Fruit fly (Drosophila melanogaster) S2 (cell line): ENCODE measurements around the gene CG42467.

Source experiments
- CG8478 ChIP-seq: fragments of >200 bp; optimal IDR thresholded peaks from 2 replicates; lab custom pipeline; 2018
- CTCF ChIP-seq, 2 experiments: fragments of >200 bp; optimal IDR thresholded peaks; 2 replicates each; lab custom pipeline; 2018

CG42467 gene

DNA sequence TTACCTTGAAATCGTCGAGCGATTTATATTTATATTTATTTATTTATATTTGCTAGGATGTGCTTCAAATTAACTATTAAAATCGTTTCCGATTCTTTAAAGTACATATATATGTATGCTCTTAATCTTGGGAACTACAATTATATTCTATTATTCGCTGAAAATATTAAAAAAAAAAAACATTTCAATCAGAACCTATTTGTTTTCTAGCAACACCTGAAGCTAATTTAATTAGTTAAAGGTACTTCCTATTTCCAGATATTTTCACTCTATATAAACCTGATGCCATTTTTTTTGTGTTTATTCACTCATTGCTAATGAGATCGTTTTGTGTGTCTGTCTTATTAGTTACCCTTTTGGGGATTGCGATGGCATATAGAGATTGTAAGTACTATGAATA is at the start of gene CG42467:
Gene CG42467 (plus strand): TSS at position 301 of the 400 bp plus-strand sequence.
- TF ChIP-seq CG8478 (lab: Kevin White, UChicago) (no peak), CTCF (optimal IDR thresholded peaks at IDR 0.05; lab: Kevin White, UChicago) (no peak)

DNA sequence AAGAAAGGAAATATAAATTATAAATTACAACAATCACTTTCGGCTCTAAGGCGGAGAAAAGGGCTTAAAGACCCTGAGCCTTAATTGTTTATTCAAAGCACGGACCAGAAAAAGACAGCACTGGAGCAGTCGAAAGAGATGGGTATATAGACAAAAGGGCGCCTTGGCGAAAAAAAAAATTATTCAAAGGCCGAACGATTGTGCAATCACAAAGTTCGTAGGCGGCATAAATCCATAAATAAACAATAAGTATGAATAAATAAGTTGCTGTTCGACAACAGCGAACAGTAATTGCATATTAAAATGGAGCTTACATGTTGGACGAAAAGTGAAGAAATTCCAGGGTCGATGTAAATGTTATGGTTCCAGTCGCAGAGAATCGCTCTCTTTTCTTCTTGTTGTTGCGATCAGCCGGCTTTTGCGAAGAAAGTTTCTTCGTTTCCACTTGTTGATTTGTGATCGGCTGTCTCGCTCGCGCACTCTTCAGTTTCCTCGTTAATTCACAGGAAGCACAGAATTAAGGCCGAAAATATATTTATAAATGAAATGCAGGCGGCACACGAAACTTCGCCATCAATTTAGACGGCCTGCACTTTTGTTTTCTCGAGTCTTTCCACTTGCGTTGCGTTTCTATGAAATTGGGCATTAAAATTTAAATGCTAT is 46.0 kb upstream of the CG42467 start:
- TF ChIP-seq CTCF (optimal IDR thresholded peaks at IDR 0.05; lab: Kevin White, UChicago) = no peak
- no peak for TF ChIP-seq CG8478 (lab: Kevin White, UChicago)

DNA sequence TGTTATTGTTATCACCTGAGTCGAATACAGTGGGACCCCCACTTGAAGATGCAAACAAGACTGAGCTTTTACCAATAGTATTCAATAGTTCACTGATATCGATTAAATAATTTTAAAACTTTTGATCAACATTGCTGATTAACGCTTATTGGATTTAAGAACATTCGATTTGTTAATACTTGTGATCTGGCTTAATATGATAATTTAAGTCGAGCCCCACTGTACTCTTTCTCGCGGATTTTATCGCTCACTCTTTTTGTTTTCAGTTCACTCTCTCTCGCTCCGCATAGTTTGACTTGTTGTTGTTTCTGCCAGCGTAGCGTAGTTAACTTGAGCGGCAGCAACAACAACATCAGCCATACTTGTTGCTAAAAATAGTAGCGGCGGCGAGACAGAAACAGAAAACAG is 45.4 kb upstream of the CG42467 start:
- TF ChIP-seq CG8478 (lab: Kevin White, UChicago) (no peak), CTCF (optimal IDR thresholded peaks at IDR 0.05; lab: Kevin White, UChicago) (no peak)

DNA sequence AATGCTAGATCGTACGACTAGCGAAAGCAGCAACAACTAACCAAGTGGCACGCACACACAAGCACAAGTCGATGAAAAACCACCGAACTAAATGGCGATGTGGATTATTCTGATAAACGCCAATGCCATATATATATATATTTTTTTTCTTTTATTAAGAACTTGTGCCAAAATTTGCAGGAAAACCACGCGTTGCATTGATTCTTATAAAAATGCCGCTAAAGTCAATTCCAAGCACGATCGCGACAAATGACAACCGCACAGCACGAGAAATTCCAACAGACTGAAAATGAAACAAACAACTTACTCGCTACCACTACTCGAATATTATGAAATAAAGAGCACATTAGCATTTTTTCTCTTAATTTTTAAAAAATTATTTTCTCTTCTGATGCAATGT is 44.4 kb upstream of the CG42467 start, which contains the start of gene for:
Gene for (minus strand): TSS at position 287 of the 400 bp plus-strand sequence.
- no peak for TF ChIP-seq CTCF (optimal IDR thresholded peaks at IDR 0.05; lab: Kevin White, UChicago)
- no peak for TF ChIP-seq CG8478 (lab: Kevin White, UChicago)

DNA sequence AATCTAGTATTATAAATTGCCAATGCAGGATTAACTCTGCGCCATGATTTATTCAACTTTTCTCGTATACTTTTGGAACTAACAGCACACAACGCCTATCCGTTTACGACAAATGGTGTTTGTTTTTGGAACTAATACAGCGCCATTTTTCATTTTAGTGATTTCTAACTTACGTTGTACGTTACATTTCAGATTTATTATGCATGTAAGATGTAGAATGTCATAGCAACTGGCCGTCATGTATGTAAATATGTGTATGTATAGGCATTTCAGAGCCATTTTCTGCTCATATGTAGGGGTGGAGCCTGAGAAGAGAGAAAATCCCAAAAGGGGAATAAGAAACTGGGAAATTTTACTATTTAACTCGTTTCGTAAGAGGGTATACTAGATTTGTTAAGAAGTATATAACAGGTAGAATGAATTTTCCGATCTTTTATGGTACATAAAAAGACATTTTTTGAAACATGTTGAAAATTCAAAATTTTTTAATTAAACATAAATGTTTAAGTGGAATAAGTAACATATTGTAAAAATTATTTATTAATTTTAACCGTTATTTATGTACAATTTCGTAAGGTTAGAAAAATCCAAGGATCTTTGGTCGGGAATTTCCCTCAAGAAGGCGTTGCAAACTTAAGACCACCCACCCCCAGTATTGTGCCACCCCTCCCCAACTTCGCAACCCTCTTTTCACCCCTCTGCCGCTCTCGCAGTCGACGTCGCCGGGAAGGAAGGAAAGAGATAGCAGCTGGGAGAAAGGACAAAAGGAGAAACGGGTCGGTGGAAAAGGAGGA is 43.5 kb upstream of the CG42467 start:
- TF ChIP-seq CTCF (optimal IDR thresholded peaks at IDR 0.05; lab: Kevin White, UChicago) = peak; percentile 98 to 99
- TF ChIP-seq CG8478 (lab: Kevin White, UChicago) = no peak

DNA sequence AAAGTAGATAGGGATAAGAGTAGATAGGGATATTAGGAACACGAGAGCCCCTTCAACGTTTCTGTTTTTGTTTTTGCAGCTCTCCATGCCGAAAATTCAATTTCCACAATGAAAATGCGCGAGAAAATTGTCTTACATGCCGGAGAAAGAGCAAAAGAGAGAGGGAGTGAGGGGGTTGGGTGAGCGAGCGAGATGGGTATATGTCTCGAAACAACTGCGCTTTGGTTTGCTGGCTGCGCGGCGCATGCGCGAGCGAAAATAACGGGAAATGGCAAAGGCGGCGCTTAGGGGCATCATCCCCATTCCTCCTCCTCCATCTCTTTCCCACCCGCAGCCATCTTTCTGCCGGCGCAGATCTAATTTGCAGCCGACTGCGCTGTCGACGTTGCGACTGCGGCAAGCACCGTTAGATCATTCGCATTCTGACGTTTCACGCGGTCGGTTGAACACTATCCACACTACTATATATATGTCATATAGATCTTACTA is 38.7 kb upstream of the CG42467 start, which contains the start of gene Drgx:
Gene Drgx (plus strand): TSS at position 439 of the 489 bp plus-strand sequence.
- TF ChIP-seq CG8478 (lab: Kevin White, UChicago) (no peak), CTCF (optimal IDR thresholded peaks at IDR 0.05; lab: Kevin White, UChicago) (peak in 1 of 2 experiments; percentile 18)

DNA sequence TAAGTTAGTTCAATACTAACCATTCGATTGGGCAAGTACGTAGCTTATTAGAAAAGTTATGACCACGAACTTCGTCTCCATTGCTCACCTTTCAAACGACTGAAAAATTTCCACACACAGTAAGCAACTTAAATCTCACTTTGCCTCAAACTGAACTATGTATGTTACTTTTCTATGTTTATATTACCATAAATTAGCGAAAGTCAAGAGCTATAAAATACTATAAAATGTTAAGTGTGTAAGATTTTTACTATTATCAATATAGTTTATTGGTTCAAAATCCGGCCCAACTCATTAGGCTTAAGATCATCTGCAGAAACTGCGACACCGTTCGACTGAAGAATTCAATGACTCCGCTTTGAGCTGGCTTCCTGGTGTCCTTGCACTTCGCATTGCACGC is 32.6 kb upstream of the CG42467 start, which contains the start of gene Sfp24Ba:
Gene Sfp24Ba (minus strand): TSS at position 101 of the 400 bp plus-strand sequence.
- no peak for TF ChIP-seq CG8478 (lab: Kevin White, UChicago)
- TF ChIP-seq CTCF (optimal IDR thresholded peaks at IDR 0.05; lab: Kevin White, UChicago) = no peak

DNA sequence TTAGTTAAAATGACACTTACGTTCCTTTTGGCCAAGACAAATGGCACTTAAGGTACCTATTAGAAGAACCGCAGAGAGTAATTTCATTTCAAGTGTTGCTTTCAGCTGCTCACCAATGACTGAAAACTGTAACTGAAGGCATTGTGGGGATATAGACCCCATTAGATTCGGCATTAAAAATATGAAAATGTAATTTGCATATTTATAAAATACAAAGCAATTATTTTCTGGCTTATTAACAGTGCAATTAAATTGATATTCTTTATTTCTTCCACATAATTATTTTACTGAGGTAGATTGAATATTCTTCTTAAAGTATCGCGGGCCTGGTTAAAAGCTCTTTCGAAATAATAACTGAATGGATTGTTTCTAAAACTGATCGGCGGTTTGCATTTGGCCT is 32.1 kb upstream of the CG42467 start, which contains the start of gene Sfp24Bd:
Gene Sfp24Bd (minus strand): TSS at position 101 of the 400 bp plus-strand sequence.
- TF ChIP-seq CTCF (optimal IDR thresholded peaks at IDR 0.05; lab: Kevin White, UChicago) = no peak
- no peak for TF ChIP-seq CG8478 (lab: Kevin White, UChicago)

DNA sequence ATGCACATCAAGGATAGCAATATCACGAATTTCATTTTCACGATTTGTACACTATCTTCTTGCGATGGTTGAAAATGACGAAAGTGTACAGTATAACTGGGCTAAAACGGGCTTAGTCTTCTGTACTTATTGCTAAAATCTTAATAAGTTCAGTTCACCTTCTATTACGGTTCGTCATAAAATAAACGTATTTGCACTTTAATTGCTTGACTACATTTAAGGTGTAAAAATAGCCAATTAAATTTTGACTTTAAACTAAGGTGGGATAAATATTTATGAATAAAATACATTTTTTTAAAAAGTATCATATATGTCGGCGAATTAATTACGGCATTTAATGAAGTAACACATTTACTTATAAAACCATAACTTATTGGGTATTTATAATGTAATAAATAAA is 31.4 kb upstream of the CG42467 start, which contains the start of gene Sfp24Bb:
Gene Sfp24Bb (minus strand): TSS at position 101 of the 400 bp plus-strand sequence.
- TF ChIP-seq CTCF (optimal IDR thresholded peaks at IDR 0.05; lab: Kevin White, UChicago) = no peak
- TF ChIP-seq CG8478 (lab: Kevin White, UChicago) = no peak

DNA sequence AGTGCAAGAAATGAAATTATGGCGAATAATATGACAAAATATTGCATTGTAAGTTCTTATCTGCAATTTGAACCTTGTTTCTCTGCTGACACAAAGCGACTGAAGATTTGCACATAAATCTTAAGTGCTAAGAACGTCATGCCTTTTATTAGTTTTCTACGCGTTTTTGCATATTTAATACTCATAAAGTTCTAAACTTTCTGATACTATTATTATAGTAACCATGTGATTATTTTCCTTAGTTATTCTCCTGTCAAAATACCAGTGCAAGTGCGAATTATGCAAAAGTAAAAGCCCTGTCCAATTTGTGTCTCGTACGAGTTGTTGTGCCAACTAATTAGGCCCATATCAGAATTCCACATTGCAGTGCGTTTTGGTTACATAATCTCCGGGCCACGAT is 30.6 kb upstream of the CG42467 start, which contains the start of gene Sfp24Bc:
Gene Sfp24Bc (minus strand): TSS at position 101 of the 400 bp plus-strand sequence.
- no peak for TF ChIP-seq CTCF (optimal IDR thresholded peaks at IDR 0.05; lab: Kevin White, UChicago)
- no peak for TF ChIP-seq CG8478 (lab: Kevin White, UChicago)

DNA sequence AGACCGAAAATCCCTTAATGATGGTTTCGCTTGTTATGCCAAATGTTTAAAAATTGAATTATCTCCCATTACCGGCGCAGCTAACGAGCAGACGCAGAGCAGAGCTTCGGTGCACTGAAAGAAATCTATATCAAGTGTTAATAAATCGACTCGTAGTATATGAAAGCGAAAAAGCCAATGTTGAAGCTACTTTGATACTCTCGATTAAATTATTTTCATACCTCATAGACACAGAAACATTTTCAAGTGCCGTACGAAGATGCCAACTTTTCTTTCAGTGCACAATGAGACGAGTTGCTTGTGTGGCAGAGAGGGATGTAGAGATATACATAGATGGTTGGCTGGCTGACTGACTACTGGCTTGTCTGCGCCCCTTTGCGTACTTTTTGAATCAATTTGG is 25.3 kb upstream of the CG42467 start:
- TF ChIP-seq CG8478 (lab: Kevin White, UChicago) (no peak), CTCF (optimal IDR thresholded peaks at IDR 0.05; lab: Kevin White, UChicago) (no peak)

DNA sequence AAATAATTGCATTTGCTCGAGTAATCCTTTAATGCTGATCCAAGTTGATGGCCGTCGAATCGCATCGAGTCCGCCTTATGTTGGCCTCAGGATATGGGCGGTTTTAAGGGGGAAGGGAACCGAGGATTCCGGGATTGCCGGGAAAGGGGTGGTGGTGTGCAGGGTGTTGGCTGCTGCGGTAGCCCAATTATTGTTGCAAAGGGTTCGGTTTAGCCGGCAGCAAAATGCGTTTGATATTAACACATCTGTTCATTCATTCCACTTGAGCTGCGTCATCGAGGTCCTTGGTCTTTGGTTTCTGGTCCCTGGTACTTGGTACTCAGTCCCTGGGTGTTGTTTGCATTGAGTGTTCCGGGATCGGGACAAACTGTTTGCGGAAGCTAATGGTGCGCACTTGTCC is 19.8 kb upstream of the CG42467 start:
- TF ChIP-seq CTCF (optimal IDR thresholded peaks at IDR 0.05; lab: Kevin White, UChicago) = no peak
- TF ChIP-seq CG8478 (lab: Kevin White, UChicago) = no peak

DNA sequence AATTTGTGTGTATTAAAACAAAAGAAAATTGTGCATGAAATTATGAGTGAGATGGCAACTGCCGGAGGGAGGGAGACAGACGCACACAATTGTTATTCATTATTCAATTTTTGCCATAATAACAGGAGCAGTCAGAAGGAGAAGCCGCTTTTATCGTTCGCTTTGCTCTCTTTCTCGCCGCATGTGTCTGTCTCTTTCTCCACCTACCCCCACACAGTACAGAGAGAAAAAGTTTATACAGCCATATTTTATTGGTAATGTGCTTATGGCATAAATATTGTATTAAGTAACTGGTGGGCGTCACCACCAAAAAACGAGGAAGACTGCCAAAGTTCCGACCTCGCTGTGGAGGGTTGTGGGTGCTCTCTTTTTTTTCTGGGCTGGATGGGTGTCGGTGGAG is 18.6 kb upstream of the CG42467 start:
- TF ChIP-seq CG8478 (lab: Kevin White, UChicago) (no peak), CTCF (optimal IDR thresholded peaks at IDR 0.05; lab: Kevin White, UChicago) (no peak)

DNA sequence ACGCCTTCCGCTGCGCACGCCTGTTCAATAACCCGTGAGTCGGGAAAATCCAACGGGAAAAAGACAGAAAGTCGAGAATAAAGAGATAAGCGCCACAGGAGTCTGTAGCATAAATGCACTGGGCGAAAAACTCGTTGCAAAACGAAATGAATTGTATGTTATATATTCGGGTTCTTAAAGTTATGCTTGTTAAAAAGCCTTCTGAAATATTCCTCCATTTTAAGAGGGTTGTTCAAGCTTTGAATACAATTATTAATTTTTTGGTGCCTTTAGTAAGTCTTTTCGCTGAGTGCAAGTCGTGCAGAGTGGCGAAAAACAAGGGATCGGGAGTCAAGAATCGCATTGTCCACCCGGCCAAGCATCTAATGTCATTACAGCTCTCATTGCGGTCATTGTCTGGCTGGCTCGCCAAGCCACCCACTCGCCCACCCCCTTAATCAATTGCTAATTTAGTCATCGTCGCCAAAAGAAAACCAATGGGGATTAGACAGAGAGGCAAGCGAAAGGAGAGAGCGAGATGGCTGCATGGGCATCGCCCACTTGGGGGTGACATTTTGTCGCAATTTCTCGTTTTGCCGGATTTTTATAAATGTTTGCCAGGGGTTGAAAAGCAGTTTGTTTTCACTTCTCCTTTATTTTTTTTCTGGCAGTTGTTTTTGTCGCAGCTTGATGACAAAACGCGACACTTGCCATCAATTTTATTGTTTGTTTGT is 15.8 kb upstream of the CG42467 start:
- TF ChIP-seq CTCF (optimal IDR thresholded peaks at IDR 0.05; lab: Kevin White, UChicago) (no peak), CG8478 (lab: Kevin White, UChicago) (no peak)
